Worm (Caenorhabditis elegans) whole organism, L4 larva: ENCODE results near the gene hsp-110.
A peak's percentile ranks its signal among the peaks of the same experiment; 100 is the strongest.

Experiments
- T26A8.4 ChIP-seq: fragments of 200-800 bp; sonication (Bioruptor generic); IDR thresholded peaks from 2 replicates; pipeline ENCODE4 v1.3.6; 2022; ENCODE audit warnings: missing genetic modification characterization, missing compliant biosample characterization
- Y48G9A.11 ChIP-seq: fragments of 200-800 bp; sonication (Bioruptor generic); IDR thresholded peaks from 2 replicates; pipeline ENCODE4 v1.3.6; 2022; ENCODE audit warnings: missing genetic modification reagents, missing genetic modification characterization, missing compliant biosample characterization
- Y5F2A.4 ChIP-seq: fragments of 200-800 bp; sonication (Bioruptor generic); optimal IDR thresholded peaks from 2 replicates; lab custom pipeline; 2018; ENCODE audit warnings: mild to moderate bottlenecking, missing genetic modification characterization, missing compliant biosample characterization
- ZK337.2 ChIP-seq: fragments of 200-800 bp; sonication (Bioruptor generic); IDR thresholded peaks from 2 replicates; pipeline ENCODE4 v1.3.6; 2022; ENCODE audit warnings: missing genetic modification reagents, missing genetic modification characterization, missing compliant biosample characterization
- aha-1 ChIP-seq: fragments of 150-350 bp; peaks from one replicate; lab custom pipeline; 2014; ENCODE audit warnings: missing biosample characterization, missing genetic modification characterization
- aly-2 ChIP-seq: sonication (generic microtip); optimal IDR thresholded peaks from 2 replicates; lab custom pipeline; 2018; ENCODE audit warnings: missing biosample characterization, missing genetic modification characterization
- ama-1 ChIP-seq: fragments of 150-350 bp; optimal IDR thresholded peaks from 2 replicates; lab custom pipeline; 2014; ENCODE audit warnings: inconsistent platforms, mixed read lengths
- arid-1 ChIP-seq: fragments of 200-800 bp; sonication (Bioruptor generic); conservative IDR thresholded peaks from 2 replicates; pipeline ENCODE4 v1.3.6; 2022; ENCODE audit warnings: missing genetic modification reagents, missing genetic modification characterization, missing compliant biosample characterization
- ceh-62 ChIP-seq: sonication (generic microtip); optimal IDR thresholded peaks from 2 replicates; lab custom pipeline; 2017; ENCODE audit warnings: missing biosample characterization, missing genetic modification characterization
- dmd-6 ChIP-seq: fragments of 200-800 bp; sonication (Bioruptor generic); IDR thresholded peaks from 2 replicates; pipeline ENCODE4 v1.3.6; 2022; ENCODE audit warnings: missing genetic modification reagents, missing genetic modification characterization, missing compliant biosample characterization
- egl-43 ChIP-seq: fragments of 200-800 bp; sonication (Bioruptor generic); IDR thresholded peaks from 2 replicates; pipeline ENCODE4 v1.3.6; 2022; ENCODE audit warnings: missing genetic modification reagents, missing genetic modification characterization, missing compliant biosample characterization
- hlh-30 ChIP-seq: sonication (generic microtip); optimal IDR thresholded peaks from 2 replicates; lab custom pipeline; 2017; ENCODE audit warnings: antibody characterized with exemption, mild to moderate bottlenecking, missing genetic modification characterization, missing compliant biosample characterization; ENCODE audit not compliant: insufficient read depth
- jun-1 ChIP-seq: fragments of 150-350 bp; optimal IDR thresholded peaks from 2 replicates; lab custom pipeline; 2014; ENCODE audit warnings: missing biosample characterization, missing genetic modification reagents, missing genetic modification characterization
- lin-1 ChIP-seq: fragments of 200-800 bp; sonication (Bioruptor generic); IDR thresholded peaks from 2 replicates; pipeline ENCODE4 v1.3.6; 2022; ENCODE audit warnings: missing genetic modification reagents, missing genetic modification characterization, missing compliant biosample characterization
- lin-15B ChIP-seq: fragments of 150-350 bp; sonication (generic microtip); optimal IDR thresholded peaks from 3 replicates; lab custom pipeline; 2014; ENCODE audit warnings: missing biosample characterization, missing genetic modification characterization
- lin-39 ChIP-seq: fragments of 150-350 bp; optimal IDR thresholded peaks from 2 replicates; lab custom pipeline; 2014; ENCODE audit warnings: missing biosample characterization, missing genetic modification reagents, missing genetic modification characterization
- lsy-2 ChIP-seq, 2 experiments: fragments of 150-350 bp in 1 of 2; sonication (generic microtip) in 1 of 2; optimal IDR thresholded peaks; 2 replicates each; lab custom pipeline; 2014 to 2017; ENCODE audit warnings: missing biosample characterization in 2 of 2, missing genetic modification characterization in 2 of 2
- madf-9 ChIP-seq: fragments of 200-800 bp; sonication (Bioruptor generic); conservative IDR thresholded peaks from 2 replicates; pipeline ENCODE4 v1.3.6; 2022; ENCODE audit warnings: missing genetic modification reagents, missing genetic modification characterization, missing compliant biosample characterization
- mep-1 ChIP-seq: fragments of 150-350 bp; sonication (generic microtip); optimal IDR thresholded peaks from 3 replicates; lab custom pipeline; 2014; ENCODE audit warnings: missing biosample characterization, missing genetic modification characterization
- mes-2 ChIP-seq: sonication (generic microtip); optimal IDR thresholded peaks from 2 replicates; lab custom pipeline; 2016; ENCODE audit warnings: missing genotype, mild to moderate bottlenecking, missing genetic modification characterization, missing compliant biosample characterization; ENCODE audit not compliant: poor library complexity, severe bottlenecking
- nhr-10 ChIP-seq: fragments of 150-350 bp; optimal IDR thresholded peaks from 2 replicates; lab custom pipeline; 2014; ENCODE audit warnings: missing biosample characterization, missing genetic modification characterization
- nhr-102 ChIP-seq: sonication (generic microtip); optimal IDR thresholded peaks from 2 replicates; lab custom pipeline; 2016; ENCODE audit warnings: mild to moderate bottlenecking, missing genetic modification characterization, moderate library complexity, missing compliant biosample characterization
- nhr-11 ChIP-seq: fragments of 150-350 bp; optimal IDR thresholded peaks from 2 replicates; lab custom pipeline; 2014; ENCODE audit warnings: missing biosample characterization, missing genetic modification characterization
- nhr-41 ChIP-seq: fragments of 200-800 bp; sonication (Bioruptor generic); IDR thresholded peaks from 2 replicates; pipeline ENCODE4 v1.3.6; 2022; ENCODE audit warnings: missing genetic modification reagents, missing genetic modification characterization, missing compliant biosample characterization
- nhr-42 ChIP-seq: fragments of 200-800 bp; sonication (Bioruptor generic); IDR thresholded peaks from 2 replicates; pipeline ENCODE4 v1.3.6; 2022; ENCODE audit warnings: missing genetic modification characterization, missing compliant biosample characterization
- nhr-6 ChIP-seq: fragments of 150-350 bp; optimal IDR thresholded peaks from 2 replicates; lab custom pipeline; 2014; ENCODE audit warnings: missing biosample characterization, missing genetic modification characterization
- nhr-76 ChIP-seq: fragments of 150-350 bp; optimal IDR thresholded peaks from 2 replicates; lab custom pipeline; 2014; ENCODE audit warnings: missing biosample characterization, missing genetic modification characterization
- nhr-77 ChIP-seq: fragments of 150-350 bp; optimal IDR thresholded peaks from 2 replicates; lab custom pipeline; 2014; ENCODE audit warnings: missing biosample characterization, missing genetic modification characterization
- unc-130 ChIP-seq: sonication (generic microtip); optimal IDR thresholded peaks from 2 replicates; lab custom pipeline; 2016; ENCODE audit warnings: missing genetic modification reagents, missing genetic modification characterization, missing compliant biosample characterization
- unc-62 ChIP-seq, 3 experiments: fragments of 150-350 bp in 1 of 3; sonication (generic microtip); optimal IDR thresholded peaks in 2 of 3; peaks in 1 of 3; 1 replicate in 1 of 3; 2 replicates in 2 of 3; lab custom pipeline; 2014 to 2017; ENCODE audit warnings: missing biosample characterization in 3 of 3, missing genetic modification characterization in 3 of 3, missing genetic modification reagents in 3 of 3, missing genotype in 1 of 3
- zfp-2 ChIP-seq: sonication (generic microtip); optimal IDR thresholded peaks from 2 replicates; lab custom pipeline; 2016; ENCODE audit warnings: mild to moderate bottlenecking, missing genetic modification characterization, missing compliant biosample characterization
- zfp-3 ChIP-seq: fragments of 200-800 bp; sonication (Bioruptor generic); conservative IDR thresholded peaks from 2 replicates; pipeline ENCODE4 v1.3.6; 2022; ENCODE audit warnings: missing genetic modification reagents, missing genetic modification characterization, missing compliant biosample characterization
- ztf-11 ChIP-seq: fragments of 150-350 bp; optimal IDR thresholded peaks from 2 replicates; lab custom pipeline; 2014; ENCODE audit warnings: missing biosample characterization, missing genetic modification characterization

hsp-110 gene

DNA sequence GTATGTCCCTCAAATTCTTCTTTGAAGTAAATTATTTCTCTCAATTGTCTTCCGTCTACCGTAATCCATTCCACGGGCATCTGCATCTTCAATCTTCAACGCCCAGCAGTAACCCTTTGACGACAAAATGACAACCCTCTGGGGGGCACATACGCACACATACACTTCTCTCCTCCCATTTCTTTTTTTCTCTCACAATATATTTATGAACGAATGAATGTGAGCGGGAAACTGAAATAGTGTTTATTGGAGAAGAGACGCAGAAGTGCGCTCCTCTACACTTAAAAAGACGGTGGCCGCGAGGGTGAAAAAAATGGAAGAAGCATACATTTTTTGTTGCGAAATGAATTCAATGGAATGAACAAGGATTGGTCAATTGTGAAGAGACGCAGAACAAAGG lies 34.7 kb downstream of the hsp-110 start (continued):
- TF ChIP-seq nhr-77 (tag; lab: Kevin White, UChicago) (peak; percentile 43), nhr-10 (tag; lab: Kevin White, UChicago) (no peak), zfp-3 (GFP tag; lab: Robert Waterston, UW) (no peak), jun-1 (no peak), lin-1 (GFP tag; lab: Robert Waterston, UW) (0 out of 2 replicates have a peak, but pooled peaks have one; percentile 35), mes-2 (peak; percentile 74), egl-43 (GFP tag; lab: Robert Waterston, UW) (no peak), Y5F2A.4 (GFP tag; lab: Kevin White, UChicago) (no peak), Y48G9A.11 (GFP tag; lab: Robert Waterston, UW) (no peak), arid-1 (no peak), mep-1 (tag; lab: Kevin White, UChicago) (peak; percentile 93), nhr-76 (tag; lab: Kevin White, UChicago) (no peak), ama-1 (peak; percentile 28), madf-9 (0 out of 2 replicates have a peak, but pooled peaks have one; percentile 35), aly-2 (tag; lab: Kevin White, UChicago) (no peak), nhr-41 (no peak)

ce11 chrIII:8410747-8411146 lies 36.0 kb downstream of the hsp-110 start:
- TF ChIP-seq dmd-6 (GFP tag; lab: Robert Waterston, UW) (peak; percentile 44; the same call in 1 of the 2 replicates), aha-1 (tag; lab: Kevin White, UChicago) (peak; percentile 53), nhr-6 (tag; lab: Kevin White, UChicago) (no peak), unc-130 (GFP tag; lab: Kevin White, UChicago) (no peak), lin-39 (tag; lab: Kevin White, UChicago) (no peak), jun-1 (no peak), zfp-2 (tag; lab: Kevin White, UChicago) (no peak), unc-62 (GFP tag; optimal IDR thresholded peaks at IDR 0.05 in 1 of 2; lab: Kevin White, UChicago) (peak in 1 of 2 experiments; percentile 69), unc-62 (tag; optimal IDR thresholded peaks at IDR 0.05; lab: Kevin White, UChicago) (no peak)

DNA sequence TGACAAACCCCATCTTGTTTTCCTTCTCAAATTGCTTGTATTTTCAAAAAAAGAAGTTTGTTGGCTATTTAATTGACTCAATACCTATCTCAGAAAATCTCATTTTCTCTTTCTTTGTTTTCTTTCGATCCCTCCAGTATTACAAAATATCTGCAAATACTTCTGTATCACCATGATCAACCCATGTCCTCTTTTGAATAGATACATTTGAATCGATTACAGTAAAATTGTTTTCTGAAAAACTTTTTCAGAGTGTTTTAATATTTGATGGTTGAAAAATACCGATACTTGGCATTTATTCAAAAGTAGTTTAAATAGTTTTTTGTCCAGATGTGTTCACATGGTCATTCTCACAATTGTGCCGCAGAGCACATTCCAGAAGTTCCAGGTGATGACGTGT lies 37.5 kb downstream of the hsp-110 start, which contains the start of gene ZK353.9:
TSS of gene ZK353.9 (plus strand) at position 331 of the 400 bp plus-strand sequence.
- TF ChIP-seq unc-62 (GFP tag; optimal IDR thresholded peaks at IDR 0.05 in 1 of 2; lab: Kevin White, UChicago) (peak in 1 of 2 experiments; percentile 81), unc-62 (tag; optimal IDR thresholded peaks at IDR 0.05; lab: Kevin White, UChicago) (no peak), ztf-11 (no peak), ceh-62 (no peak), nhr-42 (no peak), nhr-102 (tag; lab: Kevin White, UChicago) (no peak), aha-1 (tag; lab: Kevin White, UChicago) (peak; percentile 80), Y5F2A.4 (GFP tag; lab: Kevin White, UChicago) (no peak), ama-1 (peak; percentile 52), ZK337.2 (GFP tag; lab: Robert Waterston, UW) (no peak), mep-1 (tag; lab: Kevin White, UChicago) (no peak)

- TF ChIP-seq T26A8.4 (GFP tag; lab: Robert Waterston, UW) (no peak), lsy-2 (tag; optimal IDR thresholded peaks at IDR 0.05; lab: Kevin White, UChicago) (peak in 1 of 2 experiments; percentile 25), aha-1 (tag; lab: Kevin White, UChicago) (peak; percentile 14), mes-2 (peak; percentile 49)
- TF ChIP-seq, all 104 proteins: peak for 3
These were observed 41.2 kb downstream of the hsp-110 start, which contains the start of the genes ubxn-4 and cyy-1 for ce11 chrIII:8405449-8405962. Gene ubxn-4 (minus strand): TSS chrIII:8405562. Gene cyy-1 (plus strand): TSS chrIII:8405874.

DNA sequence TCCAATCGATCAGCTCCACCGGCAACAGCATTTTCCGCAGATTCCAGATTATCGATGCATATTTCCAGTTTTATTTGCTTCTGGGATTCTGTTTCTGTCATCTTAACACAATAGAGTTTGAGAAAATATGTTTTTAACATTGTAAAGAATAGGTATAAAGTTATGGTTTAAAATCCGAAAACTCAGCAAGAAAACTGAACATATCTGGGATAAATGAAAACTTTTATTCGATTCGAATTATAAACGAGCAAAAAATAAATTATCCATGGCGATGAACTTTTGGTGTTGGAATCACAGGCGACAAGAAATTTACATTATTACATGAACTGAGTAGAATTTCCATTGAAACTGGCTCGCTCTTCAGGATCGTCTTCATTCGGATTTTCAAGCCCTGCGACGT lies 43.2 kb downstream of the hsp-110 start, which contains the start of gene cutc-1:
TSS of gene cutc-1 (minus strand) at position 101 of the 400 bp plus-strand sequence.
- no peak for TF ChIP-seq lin-15B
- TF ChIP-seq hlh-30 (tag; lab: Kevin White, UChicago): no peak
- TF ChIP-seq nhr-11 (tag; lab: Kevin White, UChicago): no peak
